Fruit fly (Drosophila melanogaster) whole organism, pupa: Measurements from ENCODE around the gene CG6675.

Experiments
- CG10348 ChIP-seq: fragments of 200-800 bp; sonication (Bioruptor generic); IDR thresholded peaks from 2 replicates; pipeline ENCODE4 v1.3.6; 2022; ENCODE audit warnings: missing biosample characterization, missing genetic modification characterization
- CG12605 ChIP-seq: fragments of 200-800 bp; sonication (Bioruptor generic); IDR thresholded peaks from 2 replicates; pipeline ENCODE4 v1.3.6; 2022; ENCODE audit warnings: missing biosample characterization, missing genetic modification characterization
- CG13204 ChIP-seq: fragments of 200-800 bp; sonication (Bioruptor generic); optimal IDR thresholded peaks from 2 replicates; lab custom pipeline; 2018; ENCODE audit warnings: missing biosample characterization, mild to moderate bottlenecking, missing genetic modification characterization, moderate library complexity
- CG14655 ChIP-seq: fragments of 200-800 bp; sonication (Bioruptor generic); optimal IDR thresholded peaks from 3 replicates; lab custom pipeline; 2017; ENCODE audit warnings: mild to moderate bottlenecking, missing biosample characterization, missing genetic modification reagents, missing genetic modification characterization
- CG15710 ChIP-seq: fragments of 200-800 bp; sonication (Bioruptor generic); optimal IDR thresholded peaks from 2 replicates; lab custom pipeline; 2018; ENCODE audit warnings: missing biosample characterization, mild to moderate bottlenecking, missing genetic modification characterization, moderate library complexity
- CG17806 ChIP-seq: fragments of 200-800 bp; sonication (Bioruptor generic); optimal IDR thresholded peaks from 2 replicates; lab custom pipeline; 2018; ENCODE audit warnings: missing biosample characterization, mild to moderate bottlenecking, missing genetic modification characterization, moderate library complexity
- CG32121 ChIP-seq: fragments of 200-800 bp; sonication (Bioruptor generic); IDR thresholded peaks from 2 replicates; pipeline ENCODE4 v1.3.6; 2022; ENCODE audit warnings: missing biosample characterization, missing genetic modification characterization
- CG34367 ChIP-seq: fragments of 200-800 bp; sonication (Bioruptor generic); optimal IDR thresholded peaks from 2 replicates; lab custom pipeline; 2018; ENCODE audit warnings: missing biosample characterization, mild to moderate bottlenecking, missing genetic modification characterization
- CG4496 ChIP-seq: fragments of 200-800 bp; sonication (Bioruptor generic); IDR thresholded peaks from 3 replicates; pipeline ENCODE4 v1.3.6; 2022; ENCODE audit warnings: missing biosample characterization, missing genetic modification characterization
- CG8159 ChIP-seq: fragments of 200-800 bp; sonication (Bioruptor generic); optimal IDR thresholded peaks from 3 replicates; lab custom pipeline; 2018; ENCODE audit warnings: missing biosample characterization, mild to moderate bottlenecking, missing genetic modification characterization, moderate library complexity
- CG8301 ChIP-seq: fragments of 200-800 bp; sonication (Bioruptor generic); optimal IDR thresholded peaks from 2 replicates; lab custom pipeline; 2018; ENCODE audit warnings: missing biosample characterization, mild to moderate bottlenecking, missing genetic modification characterization
- CG9948 ChIP-seq: fragments of 200-800 bp; sonication (Bioruptor generic); optimal IDR thresholded peaks from 2 replicates; lab custom pipeline; 2018; ENCODE audit warnings: missing biosample characterization, mild to moderate bottlenecking, missing genetic modification characterization, moderate library complexity
- D1 ChIP-seq: fragments of 200-800 bp; sonication (Bioruptor generic); optimal IDR thresholded peaks from 2 replicates; lab custom pipeline; 2018; ENCODE audit warnings: missing biosample characterization, mild to moderate bottlenecking, missing genetic modification characterization, moderate library complexity
- EcR ChIP-seq: fragments of 200-800 bp; sonication (Bioruptor generic); optimal IDR thresholded peaks from 3 replicates; lab custom pipeline; 2019; ENCODE audit warnings: missing biosample characterization, missing genetic modification characterization, mild to moderate bottlenecking, moderate library complexity, missing genetic modification reagents
- Ets98B ChIP-seq: fragments of 200-800 bp; sonication (Bioruptor generic); IDR thresholded peaks from 2 replicates; pipeline ENCODE4 v1.3.6; 2022; ENCODE audit warnings: missing biosample characterization, missing genetic modification characterization
- Pif1B ChIP-seq: fragments of 200-800 bp; sonication (Bioruptor generic); optimal IDR thresholded peaks from 3 replicates; lab custom pipeline; 2016; ENCODE audit warnings: missing biosample characterization, missing genetic modification characterization
- Snoo ChIP-seq: fragments of 200-800 bp; sonication (Bioruptor generic); optimal IDR thresholded peaks from 3 replicates; lab custom pipeline; 2017; ENCODE audit warnings: missing biosample characterization, mild to moderate bottlenecking, missing genetic modification characterization, inconsistent platforms
- fd96Ca ChIP-seq: fragments of 200-800 bp; sonication (Bioruptor generic); IDR thresholded peaks from 3 replicates; pipeline ENCODE4 v1.3.6; 2022; ENCODE audit warnings: missing biosample characterization, missing genetic modification characterization
- gl ChIP-seq: fragments of 200-800 bp; sonication (Bioruptor generic); optimal IDR thresholded peaks from 2 replicates; lab custom pipeline; 2018; ENCODE audit warnings: missing biosample characterization, mild to moderate bottlenecking, missing genetic modification characterization
- rn ChIP-seq: fragments of 200-800 bp; sonication (Bioruptor generic); IDR thresholded peaks from 2 replicates; pipeline ENCODE4 v1.3.6; 2022; ENCODE audit warnings: missing biosample characterization, missing genetic modification characterization

Gene CG6675

dm6 chr2L:22148713-22149112 is 39.9 kb downstream of the CG6675 start:
- no peak for TF ChIP-seq gl (tag; lab: Kevin White, UChicago)
- 0 out of 2 replicates have a peak, but pooled peaks have one; percentile 16 for TF ChIP-seq CG12605 (GFP tag; lab: Robert Waterston, UW)
- TF ChIP-seq EcR (GFP tag; lab: Kevin White, UChicago), result peak; percentile 11

DNA sequence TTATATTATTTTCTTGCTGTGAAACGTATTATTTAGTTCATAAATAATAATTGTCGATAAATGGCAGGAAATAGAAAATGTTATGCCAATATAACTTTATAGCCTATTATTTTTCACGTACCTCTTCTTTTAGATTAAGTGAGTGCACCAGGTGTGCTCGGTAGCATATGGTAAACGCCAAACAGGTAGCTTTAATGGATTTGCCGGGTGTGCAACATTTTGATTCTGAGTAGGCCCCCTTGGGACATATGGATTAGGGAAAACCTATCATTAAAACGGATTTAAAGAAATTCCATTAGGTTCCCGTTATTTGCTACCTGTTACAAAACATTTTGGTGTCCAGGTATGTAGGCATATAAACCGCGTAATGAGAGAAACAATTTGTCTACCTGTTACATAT is 42.6 kb downstream of the CG6675 start, which contains the start of gene dunk:
Gene dunk, plus strand, starts transcription at position 301 of the 400 bp plus-strand sequence.
- TF ChIP-seq CG8159 (tag; lab: Kevin White, UChicago) (no peak), CG10348 (GFP tag; lab: Robert Waterston, UW) (no peak), fd96Ca (GFP tag; lab: Robert Waterston, UW) (no peak), CG4496 (GFP tag; lab: Robert Waterston, UW) (no peak), gl (tag; lab: Kevin White, UChicago) (no peak), CG8301 (tag; lab: Kevin White, UChicago) (no peak), CG15710 (no peak)
- TF ChIP-seq, all 21 proteins: peak for 0

- TF ChIP-seq CG10348 (GFP tag; lab: Robert Waterston, UW) (no peak), CG14655 (GFP tag; lab: Kevin White, UChicago) (no peak), EcR (GFP tag; lab: Kevin White, UChicago) (no peak), CG4496 (GFP tag; lab: Robert Waterston, UW) (no peak), CG9948 (tag; lab: Kevin White, UChicago) (no peak), CG17806 (tag; lab: Kevin White, UChicago) (no peak), CG34367 (tag; lab: Kevin White, UChicago) (no peak), gl (tag; lab: Kevin White, UChicago) (no peak)
These were observed 44.5 kb downstream of the CG6675 start for dm6 chr2L:22153246-22153645.

DNA sequence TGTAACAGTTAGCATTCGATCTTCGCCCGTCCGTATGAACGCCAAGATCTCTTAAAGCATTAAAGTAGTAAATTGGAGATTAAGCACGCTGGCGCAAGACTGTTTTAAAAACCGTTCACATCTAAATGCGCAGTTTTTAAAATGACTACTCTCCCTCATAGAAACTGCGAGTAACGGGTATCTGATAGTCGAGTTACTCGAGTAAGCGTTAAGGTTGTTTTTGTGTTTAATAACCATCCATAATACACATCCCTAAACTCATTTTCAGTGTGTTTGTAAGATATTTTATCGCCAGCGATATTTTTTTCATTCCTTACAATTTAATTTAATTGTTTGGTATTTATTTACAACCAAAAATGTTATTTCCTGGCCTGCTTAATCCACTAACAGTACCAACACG is 51.0 kb downstream of the CG6675 start:
- TF ChIP-seq CG4496 (GFP tag; lab: Robert Waterston, UW), result no peak
- no peak for TF ChIP-seq rn (GFP tag; lab: Robert Waterston, UW)
- no peak for TF ChIP-seq EcR (GFP tag; lab: Kevin White, UChicago)
- TF ChIP-seq CG8301 (tag; lab: Kevin White, UChicago), result no peak
- no peak for TF ChIP-seq CG12605 (GFP tag; lab: Robert Waterston, UW)
- TF ChIP-seq CG15710, result no peak
- no peak for TF ChIP-seq gl (tag; lab: Kevin White, UChicago)
- TF ChIP-seq Ets98B, result no peak
- TF ChIP-seq CG10348 (GFP tag; lab: Robert Waterston, UW), result no peak
- TF ChIP-seq Pif1B (GFP tag; lab: Kevin White, UChicago), result no peak
- no peak for TF ChIP-seq CG14655 (GFP tag; lab: Kevin White, UChicago)
- no peak for TF ChIP-seq Snoo (tag; lab: Kevin White, UChicago)
- no peak for TF ChIP-seq CG34367 (tag; lab: Kevin White, UChicago)
- no peak for TF ChIP-seq CG13204
- no peak for TF ChIP-seq CG17806 (tag; lab: Kevin White, UChicago)
- TF ChIP-seq CG32121 (GFP tag; lab: Robert Waterston, UW), result no peak
- TF ChIP-seq D1 (tag; lab: Kevin White, UChicago), result no peak
- TF ChIP-seq CG8159 (tag; lab: Kevin White, UChicago), result no peak
